Worm (Caenorhabditis elegans) whole organism, midembryonic: ENCODE data around the gene C08F1.11.

Source experiments
- T22C8.4 ChIP-seq: fragments of 200-800 bp; sonication (Bioruptor generic); IDR thresholded peaks from 2 replicates; pipeline ENCODE4 v1.3.6; 2022; ENCODE audit warnings: missing genetic modification characterization, missing compliant biosample characterization
- cog-1 ChIP-seq: sonication (generic microtip); optimal IDR thresholded peaks from 2 replicates; lab custom pipeline; 2016; ENCODE audit warnings: missing genetic modification characterization, missing compliant biosample characterization
- tab-1 ChIP-seq: fragments of 200-800 bp; sonication (Bioruptor generic); IDR thresholded peaks from 2 replicates; pipeline ENCODE4 v1.3.6; 2022; ENCODE audit warnings: missing genetic modification characterization, missing compliant biosample characterization

ce11 chrII:1818300-1818699 is 33.6 kb upstream of the C08F1.11 start, which contains the start of gene fbxb-10:
- no peak for TF ChIP-seq cog-1 (tag; lab: Kevin White, UChicago)
- TF ChIP-seq tab-1: no peak
- TF ChIP-seq T22C8.4: no peak
